Worm (Caenorhabditis elegans): Measurements from ENCODE around the gene F10C1.8.

Gene F10C1.8

DNA sequence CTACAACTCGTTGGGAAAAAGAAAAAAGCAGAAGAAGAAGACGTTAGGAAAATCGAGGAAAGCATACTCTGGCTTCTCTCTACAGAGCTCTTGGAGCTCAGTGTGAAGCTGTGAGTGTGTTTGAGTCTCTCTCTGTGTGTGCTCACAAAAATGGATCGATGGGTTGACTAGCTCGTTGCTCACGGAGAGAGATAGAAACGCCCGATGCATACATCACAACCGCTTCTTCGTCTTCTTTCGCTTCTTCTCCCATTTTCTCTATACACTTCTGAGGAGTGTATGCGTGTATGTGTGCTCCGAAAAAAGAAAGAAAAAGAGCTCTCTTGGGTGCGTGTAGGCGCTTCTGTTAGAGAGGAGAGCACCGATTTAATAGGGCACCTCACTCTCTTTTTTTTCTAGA, 29.2 kb upstream of the F10C1.8 start (continued):
- peak; percentile 15 to 37 for TF ChIP-seq efl-1 (optimal IDR thresholded peaks at IDR 0.05)
- no peak for TF ChIP-seq efl-1 (GFP tag; optimal IDR thresholded peaks at IDR 0.05 in 1 of 2)
- peak; percentile 48 for TF ChIP-seq nhr-71 (tag; optimal IDR thresholded peaks at IDR 0.05)
- TF ChIP-seq lin-13 (GFP tag; optimal IDR thresholded peaks at IDR 0.05) = peak; percentile 49
- peak; percentile 70 for TF ChIP-seq zag-1 (tag; optimal IDR thresholded peaks at IDR 0.05)
- TF ChIP-seq skn-1 (tag; optimal IDR thresholded peaks at IDR 0.05) = peak; percentile 33
- peak in 2 of 3 experiments; percentile 35 to 86 for TF ChIP-seq ceh-82 (tag; optimal IDR thresholded peaks at IDR 0.05)
- no peak for TF ChIP-seq egl-27 (tag; optimal IDR thresholded peaks at IDR 0.05)
- TF ChIP-seq unc-86 (tag; optimal IDR thresholded peaks at IDR 0.05) = peak; percentile 67
- TF ChIP-seq swsn-7 (tag; optimal IDR thresholded peaks at IDR 0.05) = peak; percentile 65
- TF ChIP-seq fos-1 (tag; optimal IDR thresholded peaks at IDR 0.05) = peak; percentile 64
- TF ChIP-seq pag-3 (tag; optimal IDR thresholded peaks at IDR 0.05; ENCODE audit: borderline replicate concordance, insufficient read depth) = no peak
- TF ChIP-seq jun-1 (tag; optimal IDR thresholded peaks at IDR 0.05) = no peak
- peak; percentile 5 for TF ChIP-seq irx-1 (tag; optimal IDR thresholded peaks at IDR 0.05)
- TF ChIP-seq mab-9 (GFP tag; IDR thresholded peaks at IDR 0.05) = 0 out of 2 replicates have a peak, but pooled peaks have one; percentile 25
- peak; percentile 36 for TF ChIP-seq tbx-2 (tag; optimal IDR thresholded peaks at IDR 0.05)
- TF ChIP-seq egl-13 (tag; optimal IDR thresholded peaks at IDR 0.05) = peak; percentile 60
- no peak for TF ChIP-seq sptf-1 (tag; optimal IDR thresholded peaks at IDR 0.05)
- peak in 1 of 2 experiments; percentile 67 for TF ChIP-seq lin-35 (GFP tag; optimal IDR thresholded peaks at IDR 0.05)
- no peak for TF ChIP-seq vab-15 (tag; optimal IDR thresholded peaks at IDR 0.05)
- TF ChIP-seq dpl-1 (GFP tag; optimal IDR thresholded peaks at IDR 0.05) = peak in 1 of 3 experiments; percentile 39
- TF ChIP-seq nhr-47 (tag; optimal IDR thresholded peaks at IDR 0.05) = peak; percentile 51
- peak; percentile 95 for TF ChIP-seq fkh-8 (tag; optimal IDR thresholded peaks at IDR 0.05)
- peak; percentile 85 for TF ChIP-seq fkh-10 (GFP tag; optimal IDR thresholded peaks at IDR 0.05)

ce11 chrII:5727707-5728106, 26.6 kb upstream of the F10C1.8 start, which contains the start of gene rab-3:
Gene rab-3 (minus strand): TSS chrII:5727853.
- TF ChIP-seq nhr-47 (tag; optimal IDR thresholded peaks at IDR 0.05) (no peak), hlh-4 (tag; optimal IDR thresholded peaks at IDR 0.05) (no peak), Y116A8C.19 (tag; optimal IDR thresholded peaks at IDR 0.05; ENCODE audit: borderline replicate concordance) (no peak), xbp-1 (tag; optimal IDR thresholded peaks at IDR 0.05) (no peak), lin-14 (GFP tag; optimal IDR thresholded peaks at IDR 0.05) (peak; percentile 62), ceh-82 (tag; optimal IDR thresholded peaks at IDR 0.05) (peak in 1 of 3 experiments; percentile 11), snpc-4 (tag; optimal IDR thresholded peaks at IDR 0.05) (no peak), fkh-10 (GFP tag; optimal IDR thresholded peaks at IDR 0.05) (peak; percentile 91), nhr-12 (tag; optimal IDR thresholded peaks at IDR 0.05) (no peak), ces-1 (GFP tag; optimal IDR thresholded peaks at IDR 0.05) (peak; percentile 57), fos-1 (tag; optimal IDR thresholded peaks at IDR 0.05) (no peak), ztf-4 (tag; optimal IDR thresholded peaks at IDR 0.05) (no peak)

DNA sequence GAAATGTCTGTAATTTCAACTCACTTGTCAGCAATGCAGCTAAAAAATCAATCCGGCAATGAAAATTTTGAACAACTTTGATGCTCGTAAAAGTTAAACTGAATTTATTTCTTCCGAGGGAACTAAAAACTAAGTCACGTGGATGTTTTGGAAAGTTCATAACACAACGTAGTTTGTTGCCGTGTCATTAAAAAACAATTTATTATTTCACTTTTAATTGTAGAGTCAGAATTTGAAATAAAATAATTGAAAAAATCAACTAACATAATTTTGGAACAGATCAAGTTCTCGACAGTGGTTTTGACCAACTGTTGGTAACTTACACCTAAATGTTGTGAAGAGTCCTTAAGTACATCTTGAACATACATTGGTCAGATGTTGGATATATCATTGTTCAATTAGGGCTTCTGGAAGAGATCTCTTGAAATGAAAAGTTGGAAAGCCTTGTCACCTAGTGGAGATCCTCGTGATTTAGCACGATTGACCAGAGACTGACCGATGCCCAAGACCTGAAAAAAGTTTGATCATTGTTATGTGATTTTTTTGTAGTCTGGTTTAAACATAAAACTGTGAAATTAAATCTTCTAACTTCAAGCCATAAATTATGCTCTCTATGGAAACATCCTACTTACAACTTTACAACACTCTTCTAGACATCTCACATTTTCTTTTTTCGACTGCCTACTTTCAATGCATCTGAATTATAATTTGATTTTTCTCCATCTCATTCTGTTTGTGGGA, 23.8 kb upstream of the F10C1.8 start, which contains the start of the genes C18A3.7 and C18A3.11:
TSS of gene C18A3.7 (minus strand) at position 101 of the 741 bp plus-strand sequence.
TSS of gene C18A3.11 (plus strand) at position 691 of the 741 bp plus-strand sequence.
- TF ChIP-seq nhr-85 (tag) = no peak
- no peak for TF ChIP-seq sptf-1 (tag; optimal IDR thresholded peaks at IDR 0.05)

DNA sequence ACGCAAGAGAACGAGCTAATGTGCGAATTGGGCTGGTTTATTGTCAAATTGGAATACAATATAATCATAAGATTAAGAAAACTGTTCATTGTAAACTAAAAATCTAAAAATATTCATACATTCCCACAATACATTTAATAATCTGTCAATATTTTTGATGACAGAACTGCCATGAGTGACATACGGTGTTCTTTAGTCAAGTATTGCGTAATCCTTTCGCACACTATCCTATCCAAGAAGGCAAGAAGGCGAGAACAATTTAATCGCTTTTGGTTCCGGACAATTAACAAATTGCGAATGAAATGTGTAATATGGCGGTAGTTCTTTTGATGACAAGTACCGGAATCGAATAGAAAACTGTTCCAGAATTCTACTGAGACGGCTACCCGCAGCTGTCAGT, 19.4 kb upstream of the F10C1.8 start:
- TF ChIP-seq lin-39 (tag; optimal IDR thresholded peaks at IDR 0.05) = no peak
- no peak for TF ChIP-seq lsy-2 (tag; optimal IDR thresholded peaks at IDR 0.05)
- no peak for TF ChIP-seq ceh-90 (tag; optimal IDR thresholded peaks at IDR 0.05)
- no peak for TF ChIP-seq lin-14 (GFP tag; optimal IDR thresholded peaks at IDR 0.05)

All from whole organism, L1 larva.